Fruit fly (Drosophila melanogaster) whole organism, embryonic: Measurements from ENCODE around the gene Xe7.

ENCODE experiments used
- BEAF-32 ChIP-seq: fragments of 200-800 bp; sonication (Bioruptor generic); optimal IDR thresholded peaks from 3 replicates; lab custom pipeline; 2017; ENCODE audit warnings: missing biosample characterization, missing genetic modification characterization, mild to moderate bottlenecking, moderate library complexity, missing genetic modification reagents
- Bteb2 ChIP-seq: fragments of 200-800 bp; sonication (Bioruptor generic); optimal IDR thresholded peaks from 2 replicates; lab custom pipeline; 2016; ENCODE audit warnings: missing biosample characterization, missing genetic modification characterization
- CG10366 ChIP-seq: fragments of 200-800 bp; sonication (Bioruptor generic); IDR thresholded peaks from 2 replicates; pipeline ENCODE4 v1.3.6; 2022; ENCODE audit warnings: missing biosample characterization, missing genetic modification characterization
- CG10462 ChIP-seq: fragments of 200-800 bp; sonication (Bioruptor generic); optimal IDR thresholded peaks from 2 replicates; lab custom pipeline; 2016; ENCODE audit warnings: missing biosample characterization, missing genetic modification characterization
- CG13287 ChIP-seq: fragments of 200-800 bp; sonication (Bioruptor generic); IDR thresholded peaks from 2 replicates; pipeline ENCODE4 v1.3.6; 2022; ENCODE audit warnings: missing biosample characterization, missing genetic modification characterization; ENCODE audit not compliant: partially characterized antibody
- CG14667 ChIP-seq: fragments of 200-800 bp; sonication (Bioruptor generic); IDR thresholded peaks from 2 replicates; pipeline ENCODE4 v1.3.6; 2022; ENCODE audit warnings: missing biosample characterization, missing genetic modification characterization
- CG14860 ChIP-seq: fragments of 200-800 bp; sonication (Bioruptor generic); IDR thresholded peaks from 3 replicates; pipeline ENCODE4 v1.3.6; 2022; ENCODE audit warnings: missing biosample characterization, missing genetic modification characterization; ENCODE audit not compliant: partially characterized antibody
- CG15479 ChIP-seq: fragments of 200-800 bp; sonication (Bioruptor generic); optimal IDR thresholded peaks from 3 replicates; lab custom pipeline; 2019; ENCODE audit warnings: missing biosample characterization, mild to moderate bottlenecking, missing genetic modification characterization, moderate library complexity
- CG1647 ChIP-seq: fragments of 200-800 bp; sonication (Bioruptor generic); optimal IDR thresholded peaks from 3 replicates; lab custom pipeline; 2016; ENCODE audit warnings: missing biosample characterization, missing genetic modification characterization
- CG18619 ChIP-seq: fragments of 200-800 bp; sonication (Bioruptor generic); optimal IDR thresholded peaks from 3 replicates; lab custom pipeline; 2017; ENCODE audit warnings: missing biosample characterization, mild to moderate bottlenecking, missing genetic modification characterization
- CG30020 ChIP-seq: fragments of 200-800 bp; optimal IDR thresholded peaks from 2 replicates; lab custom pipeline; 2019; ENCODE audit warnings: missing biosample characterization, mild to moderate bottlenecking, missing genetic modification characterization, moderate library complexity
- CG31441 ChIP-seq: fragments of 200-800 bp; sonication (Bioruptor generic); IDR thresholded peaks from 2 replicates; pipeline ENCODE4 v1.3.6; 2022; ENCODE audit warnings: missing biosample characterization, missing genetic modification characterization
- CG3847 ChIP-seq: fragments of 200-800 bp; sonication (Bioruptor generic); IDR thresholded peaks from 2 replicates; pipeline ENCODE4 v1.3.6; 2022; ENCODE audit warnings: missing biosample characterization, missing genetic modification characterization
- CG4730 ChIP-seq: fragments of 200-800 bp; sonication (Bioruptor generic); IDR thresholded peaks from 2 replicates; pipeline ENCODE4 v1.3.6; 2022; ENCODE audit warnings: missing biosample characterization, missing genetic modification characterization
- CG6854 ChIP-seq: fragments of 200-800 bp; sonication (Bioruptor generic); optimal IDR thresholded peaks from 3 replicates; lab custom pipeline; 2017; ENCODE audit warnings: missing biosample characterization, mild to moderate bottlenecking, missing genetic modification characterization
- CG7745 ChIP-seq: fragments of 200-800 bp; sonication (Bioruptor generic); optimal IDR thresholded peaks from 2 replicates; lab custom pipeline; 2018; ENCODE audit warnings: missing biosample characterization, mild to moderate bottlenecking, missing genetic modification characterization, moderate library complexity
- CG8089 ChIP-seq: fragments of 200-800 bp; sonication (Bioruptor generic); optimal IDR thresholded peaks from 3 replicates; lab custom pipeline; 2016; ENCODE audit warnings: missing biosample characterization, missing genetic modification characterization
- CG8944 ChIP-seq: fragments of 200-800 bp; sonication (Bioruptor generic); optimal IDR thresholded peaks from 3 replicates; lab custom pipeline; 2016; ENCODE audit warnings: missing biosample characterization, missing genetic modification characterization
- CoRest ChIP-seq: fragments of 200-800 bp; sonication (Bioruptor generic); optimal IDR thresholded peaks from 3 replicates; lab custom pipeline; 2018; ENCODE audit warnings: missing biosample characterization, mild to moderate bottlenecking, missing genetic modification characterization, moderate library complexity
- Eip74EF ChIP-seq, 2 experiments: fragments of 200-800 bp in 1 of 2; fragments of >200 bp in 1 of 2; sonication (Bioruptor generic) in 1 of 2; optimal IDR thresholded peaks; 2 replicates each; lab custom pipeline; 2017 to 2019; ENCODE audit warnings: missing biosample characterization in 2 of 2, missing genetic modification characterization in 2 of 2, mild to moderate bottlenecking in 1 of 2, moderate library complexity in 1 of 2
- Ets65A ChIP-seq: fragments of 200-800 bp; sonication (Bioruptor generic); peaks from one replicate; lab custom pipeline; 2016; ENCODE audit warnings: missing biosample characterization, missing genetic modification characterization
- Fer1 ChIP-seq: fragments of 200-800 bp; sonication (Bioruptor generic); optimal IDR thresholded peaks from 2 replicates; lab custom pipeline; 2017; ENCODE audit warnings: missing biosample characterization, mild to moderate bottlenecking, missing genetic modification characterization
- Hmr ChIP-seq: fragments of 200-800 bp; sonication (Bioruptor generic); optimal IDR thresholded peaks from 3 replicates; lab custom pipeline; 2017; ENCODE audit warnings: mild to moderate bottlenecking, missing biosample characterization, missing genetic modification reagents, missing genetic modification characterization
- Hr39 ChIP-seq: fragments of >200 bp; optimal IDR thresholded peaks from 2 replicates; lab custom pipeline; 2017
- Lhr ChIP-seq: fragments of 200-800 bp; sonication (Bioruptor generic); optimal IDR thresholded peaks from 3 replicates; lab custom pipeline; 2017; ENCODE audit warnings: mild to moderate bottlenecking, missing biosample characterization, missing genetic modification reagents, missing genetic modification characterization
- PHDP ChIP-seq: fragments of 200-800 bp; sonication (Bioruptor generic); optimal IDR thresholded peaks from 3 replicates; lab custom pipeline; 2018; ENCODE audit warnings: missing biosample characterization, mild to moderate bottlenecking, missing genetic modification characterization, moderate library complexity
- Pdp1 ChIP-seq, 2 experiments: fragments of 200-800 bp; sonication (Bioruptor generic); optimal IDR thresholded peaks; 3 replicates each; lab custom pipeline; 2016; ENCODE audit warnings: missing biosample characterization in 2 of 2, missing genetic modification characterization in 2 of 2, mild to moderate bottlenecking in 1 of 2, moderate library complexity in 1 of 2
- Stat92E ChIP-seq, 3 experiments: fragments of >200 bp in 2 of 3; fragments of 200-800 bp in 1 of 3; sonication (Bioruptor generic) in 1 of 3; optimal IDR thresholded peaks; 2 replicates each; lab custom pipeline; 2017 to 2019; ENCODE audit warnings: missing biosample characterization in 3 of 3, missing genetic modification characterization in 3 of 3, mild to moderate bottlenecking in 1 of 3, moderate library complexity in 1 of 3
- TFAM ChIP-seq: fragments of 200-800 bp; sonication (Bioruptor generic); optimal IDR thresholded peaks from 2 replicates; lab custom pipeline; 2017; ENCODE audit warnings: missing biosample characterization, missing genetic modification characterization, inconsistent platforms
- crol ChIP-seq: fragments of 200-800 bp; sonication (Bioruptor generic); IDR thresholded peaks from 2 replicates; pipeline ENCODE4 v1.3.6; 2022; ENCODE audit warnings: missing biosample characterization, missing genetic modification characterization
- dysf ChIP-seq: fragments of 200-800 bp; sonication (Bioruptor generic); IDR thresholded peaks from 3 replicates; pipeline ENCODE4 v1.3.6; 2022; ENCODE audit warnings: missing biosample characterization, missing genetic modification characterization
- ems ChIP-seq: fragments of 200-800 bp; sonication (Bioruptor generic); optimal IDR thresholded peaks from 3 replicates; lab custom pipeline; 2016; ENCODE audit warnings: missing biosample characterization, missing genetic modification characterization
- gro ChIP-seq: fragments of 200-800 bp; sonication (Bioruptor generic); optimal IDR thresholded peaks from 2 replicates; lab custom pipeline; 2016; ENCODE audit warnings: missing biosample characterization, missing genetic modification characterization
- gsb-n ChIP-seq: fragments of 200-800 bp; sonication (Bioruptor generic); optimal IDR thresholded peaks from 3 replicates; lab custom pipeline; 2018; ENCODE audit warnings: missing biosample characterization, mild to moderate bottlenecking, missing genetic modification characterization
- kah ChIP-seq: fragments of 200-800 bp; sonication (Bioruptor generic); optimal IDR thresholded peaks from 2 replicates; lab custom pipeline; 2018; ENCODE audit warnings: missing biosample characterization, mild to moderate bottlenecking, missing genetic modification characterization
- mirr ChIP-seq: fragments of 200-800 bp; sonication (Bioruptor generic); optimal IDR thresholded peaks from 3 replicates; lab custom pipeline; 2018; ENCODE audit warnings: missing biosample characterization, mild to moderate bottlenecking, missing genetic modification characterization
- pzg ChIP-seq: fragments of 200-800 bp; sonication (Bioruptor generic); optimal IDR thresholded peaks from 3 replicates; lab custom pipeline; 2018; ENCODE audit warnings: missing biosample characterization, mild to moderate bottlenecking, missing genetic modification characterization, moderate library complexity
- repo ChIP-seq: fragments of 200-800 bp; sonication (Bioruptor generic); optimal IDR thresholded peaks from 2 replicates; lab custom pipeline; 2016; ENCODE audit warnings: missing biosample characterization, missing genetic modification characterization
- row ChIP-seq: fragments of 200-800 bp; sonication (Bioruptor generic); IDR thresholded peaks from 3 replicates; pipeline ENCODE4 v1.3.6; 2022; ENCODE audit warnings: missing biosample characterization, missing genetic modification characterization
- sens ChIP-seq: fragments of 200-800 bp; sonication (Bioruptor generic); peaks from one replicate; lab custom pipeline; 2016; ENCODE audit warnings: missing biosample characterization, missing genetic modification characterization
- shn ChIP-seq: fragments of 200-800 bp; sonication (Bioruptor generic); optimal IDR thresholded peaks from 3 replicates; lab custom pipeline; 2016; ENCODE audit warnings: missing biosample characterization, missing genetic modification characterization
- so ChIP-seq: fragments of 200-800 bp; sonication (Bioruptor generic); IDR thresholded peaks from 3 replicates; pipeline ENCODE4 v1.3.6; 2022; ENCODE audit warnings: missing biosample characterization, missing genetic modification characterization
- tup ChIP-seq: fragments of 200-800 bp; sonication (Bioruptor generic); optimal IDR thresholded peaks from 2 replicates; lab custom pipeline; 2016; ENCODE audit warnings: missing biosample characterization, mild to moderate bottlenecking, missing genetic modification characterization, moderate library complexity
- usp ChIP-seq: fragments of >200 bp; optimal IDR thresholded peaks from 2 replicates; lab custom pipeline; 2017; ENCODE audit warnings: missing biosample characterization, missing genetic modification characterization
- zen ChIP-seq: fragments of 200-800 bp; sonication (Bioruptor generic); optimal IDR thresholded peaks from 3 replicates; lab custom pipeline; 2018; ENCODE audit warnings: missing biosample characterization, mild to moderate bottlenecking, missing genetic modification characterization, moderate library complexity
- zen2 ChIP-seq: fragments of 200-800 bp; sonication (Bioruptor generic); IDR thresholded peaks from 3 replicates; pipeline ENCODE4 v1.3.6; 2022; ENCODE audit warnings: missing biosample characterization, missing genetic modification characterization; ENCODE audit not compliant: partially characterized antibody

The Xe7 gene

DNA sequence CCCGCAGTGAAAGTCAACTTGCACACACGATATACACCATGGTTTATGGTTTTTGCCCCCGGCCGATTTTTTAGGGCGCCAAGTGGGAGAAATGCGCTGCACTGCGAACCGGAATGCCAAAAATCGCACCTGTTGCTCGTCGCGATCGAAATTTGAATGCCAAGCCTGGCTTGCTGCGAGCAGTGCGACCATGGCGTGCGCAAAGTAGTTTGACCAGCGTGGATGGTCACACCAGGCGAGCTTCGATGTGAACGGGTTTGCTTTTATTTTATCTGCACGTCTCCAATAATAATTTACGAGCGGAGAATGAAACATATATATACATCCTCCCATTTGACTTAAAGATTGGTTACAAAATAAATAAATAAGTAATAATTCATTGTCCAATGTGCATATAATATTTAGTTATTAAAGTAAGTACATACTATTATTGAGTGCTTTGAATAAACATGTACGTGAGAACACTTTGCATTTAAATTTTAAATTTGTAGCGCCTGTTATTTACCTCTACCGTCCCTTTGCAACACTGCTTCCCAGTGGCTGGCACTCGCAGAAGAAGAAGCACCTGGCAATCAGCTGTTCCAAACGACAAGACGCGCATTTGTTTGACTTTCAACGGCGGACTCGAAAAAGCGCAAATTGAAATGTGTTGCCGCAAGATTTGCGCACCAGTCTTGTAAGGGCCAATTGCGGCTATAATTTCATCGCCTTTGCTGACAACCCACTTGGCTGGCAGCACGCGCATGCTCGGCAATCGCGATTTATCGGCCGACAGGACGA is 16.3 kb upstream of the Xe7 start, which contains the start of the genes Rab23 and plx (continued):
- peak in 1 of 2 experiments; percentile 20 for TF ChIP-seq Eip74EF (GFP tag; optimal IDR thresholded peaks at IDR 0.05; lab: Kevin White, UChicago)
- no peak for TF ChIP-seq Fer1 (GFP tag; lab: Kevin White, UChicago)
- peak; percentile 50 for TF ChIP-seq Lhr (GFP tag; lab: Kevin White, UChicago)
- no peak for TF ChIP-seq Stat92E (GFP tag; optimal IDR thresholded peaks at IDR 0.05; lab: Kevin White, UChicago)
- peak; percentile 54 for TF ChIP-seq kah
- no peak for TF ChIP-seq mirr (GFP tag; lab: Kevin White, UChicago)
- no peak; the same call in 1 of the 2 replicates for TF ChIP-seq CG31441 (GFP tag; lab: Robert Waterston, UW)
- no peak for TF ChIP-seq repo (GFP tag; lab: Kevin White, UChicago)
- peak; percentile 76 for TF ChIP-seq Ets65A (GFP tag; lab: Kevin White, UChicago)
- TF ChIP-seq dysf (GFP tag; lab: Robert Waterston, UW) = no peak
- no peak for TF ChIP-seq PHDP (tag; lab: Kevin White, UChicago)
- peak; percentile 27 for TF ChIP-seq CG18619
- no peak for TF ChIP-seq CG15479 (GFP tag; lab: Kevin White, UChicago)
- no peak for TF ChIP-seq CG10366 (GFP tag; lab: Robert Waterston, UW)
- TF ChIP-seq CG14860 (GFP tag; lab: Robert Waterston, UW) = no peak
- TF ChIP-seq CoRest (tag; lab: Kevin White, UChicago) = peak; percentile 49
- peak; percentile 52 for TF ChIP-seq ems
- no peak for TF ChIP-seq Hr39 (lab: Kevin White, UChicago)
- TF ChIP-seq CG6854 (GFP tag; lab: Kevin White, UChicago) = no peak
- TF ChIP-seq Pdp1 (GFP tag; optimal IDR thresholded peaks at IDR 0.05; lab: Kevin White, UChicago) = peak in 1 of 2 experiments; percentile 23
- no peak for TF ChIP-seq CG14667 (GFP tag; lab: Robert Waterston, UW)
- TF ChIP-seq CG3847 (GFP tag; lab: Robert Waterston, UW) = peak; percentile 79
- TF ChIP-seq TFAM (GFP tag; lab: Kevin White, UChicago) = no peak
- no peak for TF ChIP-seq gsb-n
- no peak for TF ChIP-seq Bteb2 (GFP tag; lab: Kevin White, UChicago)
- TF ChIP-seq sens (GFP tag; lab: Kevin White, UChicago) = peak; percentile 74
- peak; percentile 16 for TF ChIP-seq shn (GFP tag; lab: Kevin White, UChicago)
- no peak; the same call in 2 of the 3 replicates for TF ChIP-seq row
- no peak for TF ChIP-seq so
- no peak for TF ChIP-seq CG7745 (tag; lab: Kevin White, UChicago)
- TF ChIP-seq CG10462 (GFP tag; lab: Kevin White, UChicago) = no peak
- no peak for TF ChIP-seq zen (tag; lab: Kevin White, UChicago)
- peak; percentile 55 for TF ChIP-seq BEAF-32 (GFP tag; lab: Kevin White, UChicago)
- TF ChIP-seq CG4730 = no peak
- TF ChIP-seq usp (GFP tag; lab: Kevin White, UChicago) = no peak
- TF ChIP-seq zen2 = no peak
- TF ChIP-seq CG30020 (tag; lab: Kevin White, UChicago) = peak; percentile 25
- TF ChIP-seq CG8944 = no peak
- no peak for TF ChIP-seq tup (GFP tag; lab: Kevin White, UChicago)
- TF ChIP-seq pzg (GFP tag; lab: Kevin White, UChicago) = peak; percentile 93
- TF ChIP-seq CG13287 (GFP tag; lab: Robert Waterston, UW) = peak; percentile 47; the same call in 1 of the 2 replicates
- TF ChIP-seq crol (GFP tag; lab: Robert Waterston, UW) = no peak
- TF ChIP-seq Hmr (GFP tag; lab: Kevin White, UChicago) = peak; percentile 47
- TF ChIP-seq gro (GFP tag; lab: Kevin White, UChicago) = peak; percentile 36
- no peak for TF ChIP-seq CG8089 (GFP tag; lab: Kevin White, UChicago)
- TF ChIP-seq CG1647 (GFP tag; lab: Kevin White, UChicago) = no peak
- TF ChIP-seq, all 482 proteins: peak for 125
